Worm (Caenorhabditis elegans) whole organism, young adult: Measurements from ENCODE around the gene ttr-41.
A peak's percentile ranks its signal among the peaks of the same experiment; 100 is the strongest.

Experiments
- B0336.3 ChIP-seq: fragments of 200-800 bp; sonication (Bioruptor generic); IDR thresholded peaks from 2 replicates; pipeline ENCODE4 v1.3.6; 2022; ENCODE audit warnings: missing genetic modification characterization, missing compliant biosample characterization
- F10E7.11 ChIP-seq: sonication (generic microtip); optimal IDR thresholded peaks from 2 replicates; lab custom pipeline; 2017; ENCODE audit warnings: mild to moderate bottlenecking, missing genetic modification characterization, moderate library complexity, missing compliant biosample characterization
- F49E8.2 ChIP-seq: sonication (generic microtip); optimal IDR thresholded peaks from 3 replicates; lab custom pipeline; 2017; ENCODE audit warnings: missing genetic modification characterization, mild to moderate bottlenecking, missing compliant biosample characterization, antibody characterized with exemption, moderate library complexity; ENCODE audit not compliant: insufficient read depth
- F52B5.7 ChIP-seq: sonication (generic microtip); optimal IDR thresholded peaks from 2 replicates; lab custom pipeline; 2016; ENCODE audit warnings: mild to moderate bottlenecking, missing genetic modification characterization, missing compliant biosample characterization
- Y53G8AR.9 ChIP-seq: fragments of 200-800 bp; sonication (Bioruptor generic); conservative IDR thresholded peaks from 2 replicates; pipeline ENCODE4 v1.3.6; 2022; ENCODE audit warnings: missing genetic modification reagents, missing genetic modification characterization, missing compliant biosample characterization
- Y56A3A.18 ChIP-seq: fragments of 200-800 bp; sonication (Bioruptor generic); IDR thresholded peaks from 2 replicates; pipeline ENCODE4 v1.3.6; 2022; ENCODE audit warnings: missing genetic modification reagents, missing genetic modification characterization, missing compliant biosample characterization
- Y95B8A.8 ChIP-seq: fragments of 200-800 bp; sonication (Bioruptor generic); IDR thresholded peaks from 2 replicates; pipeline ENCODE4 v1.3.6; 2022; ENCODE audit warnings: missing genetic modification reagents, missing genetic modification characterization, missing compliant biosample characterization
- ama-1 ChIP-seq, 3 experiments: fragments of 150-350 bp in 1 of 3; sonication (generic microtip) in 2 of 3; optimal IDR thresholded peaks; 2 replicates each; lab custom pipeline; 2014 to 2018; ENCODE audit warnings: missing biosample characterization in 2 of 3, missing genetic modification characterization in 2 of 3, missing genetic modification reagents in 2 of 3
- aptf-3 ChIP-seq: fragments of 200-800 bp; sonication (Bioruptor generic); IDR thresholded peaks from 2 replicates; pipeline ENCODE4 v1.3.6; 2022; ENCODE audit warnings: missing genetic modification characterization, missing compliant biosample characterization
- athp-1 ChIP-seq: sonication (generic microtip); optimal IDR thresholded peaks from 2 replicates; lab custom pipeline; 2017; ENCODE audit warnings: mild to moderate bottlenecking, missing genetic modification characterization, missing compliant biosample characterization
- attf-6 ChIP-seq: fragments of 200-800 bp; sonication (Bioruptor generic); IDR thresholded peaks from 2 replicates; pipeline ENCODE4 v1.3.6; 2022; ENCODE audit warnings: missing genetic modification reagents, missing genetic modification characterization, missing compliant biosample characterization
- cebp-2 ChIP-seq: fragments of 200-800 bp; sonication (Bioruptor generic); IDR thresholded peaks from 2 replicates; pipeline ENCODE4 v1.3.6; 2022; ENCODE audit warnings: missing genetic modification characterization, missing compliant biosample characterization
- ceh-100 ChIP-seq: fragments of 200-800 bp; sonication (Bioruptor generic); IDR thresholded peaks from 2 replicates; pipeline ENCODE4 v1.3.6; 2022; ENCODE audit warnings: missing genetic modification reagents, missing genetic modification characterization, missing compliant biosample characterization
- chd-7 ChIP-seq: sonication (generic microtip); optimal IDR thresholded peaks from 2 replicates; lab custom pipeline; 2016; ENCODE audit warnings: mild to moderate bottlenecking, missing genetic modification characterization, moderate library complexity, missing compliant biosample characterization
- dox-1 ChIP-seq: fragments of 200-800 bp; sonication (Bioruptor generic); IDR thresholded peaks from 2 replicates; pipeline ENCODE4 v1.3.6; 2022; ENCODE audit warnings: missing genetic modification reagents, missing genetic modification characterization, missing compliant biosample characterization
- egrh-3 ChIP-seq: fragments of 200-800 bp; sonication (Bioruptor generic); IDR thresholded peaks from 2 replicates; pipeline ENCODE4 v1.3.6; 2022; ENCODE audit warnings: missing genetic modification reagents, missing genetic modification characterization, missing compliant biosample characterization
- ekl-4 ChIP-seq: fragments of 200-800 bp; sonication (Bioruptor generic); IDR thresholded peaks from 2 replicates; pipeline ENCODE4 v1.3.6; 2022; ENCODE audit warnings: missing genetic modification reagents, missing genetic modification characterization, missing compliant biosample characterization
- ets-4 ChIP-seq: fragments of 200-800 bp; sonication (Bioruptor generic); optimal IDR thresholded peaks from 2 replicates; lab custom pipeline; 2018; ENCODE audit warnings: mild to moderate bottlenecking, missing genetic modification characterization, missing compliant biosample characterization
- him-1 ChIP-seq: sonication (generic microtip); optimal IDR thresholded peaks from 2 replicates; lab custom pipeline; 2016; ENCODE audit warnings: missing genotype, missing genetic modification reagents, missing genetic modification characterization, missing compliant biosample characterization
- hmg-1.2 ChIP-seq: fragments of 200-800 bp; sonication (Bioruptor generic); IDR thresholded peaks from 2 replicates; pipeline ENCODE4 v1.3.6; 2022; ENCODE audit warnings: missing genetic modification reagents, missing genetic modification characterization, missing compliant biosample characterization
- hrde-1 ChIP-seq: sonication (generic microtip); optimal IDR thresholded peaks from 2 replicates; lab custom pipeline; 2016; ENCODE audit warnings: missing genetic modification characterization, mild to moderate bottlenecking, missing compliant biosample characterization, moderate library complexity, missing genotype, missing genetic modification reagents, borderline replicate concordance
- let-607 ChIP-seq, 2 experiments: fragments of 200-800 bp in 1 of 2; sonication (Bioruptor generic) in 1 of 2; sonication (generic microtip) in 1 of 2; optimal IDR thresholded peaks; 2 replicates each; lab custom pipeline; 2016 to 2018; ENCODE audit warnings: mild to moderate bottlenecking in 2 of 2, missing compliant biosample characterization in 2 of 2, missing genetic modification characterization in 2 of 2, moderate library complexity in 2 of 2, missing genotype in 1 of 2
- lin-35 ChIP-seq, 3 experiments: fragments of 150-350 bp in 2 of 3; sonication (generic microtip) in 1 of 3; optimal IDR thresholded peaks; 2 replicates each; lab custom pipeline; 2014 to 2018; ENCODE audit warnings: missing biosample characterization in 3 of 3, missing genetic modification characterization in 3 of 3, missing genetic modification reagents in 3 of 3
- lin-40 ChIP-seq: sonication (generic microtip); optimal IDR thresholded peaks from 2 replicates; lab custom pipeline; 2016; ENCODE audit warnings: missing genetic modification characterization, mild to moderate bottlenecking, missing compliant biosample characterization, missing genotype, missing genetic modification reagents
- lin-54 ChIP-seq: fragments of 200-800 bp; sonication (Bioruptor generic); optimal IDR thresholded peaks from 2 replicates; lab custom pipeline; 2018; ENCODE audit warnings: mild to moderate bottlenecking, missing genetic modification characterization, missing compliant biosample characterization
- madf-3 ChIP-seq: fragments of 200-800 bp; sonication (Bioruptor generic); IDR thresholded peaks from 2 replicates; pipeline ENCODE4 v1.3.6; 2022; ENCODE audit warnings: missing genetic modification reagents, missing genetic modification characterization, missing compliant biosample characterization
- madf-6 ChIP-seq: fragments of 200-800 bp; sonication (Bioruptor generic); IDR thresholded peaks from 2 replicates; pipeline ENCODE4 v1.3.6; 2022; ENCODE audit warnings: missing genetic modification reagents, missing genetic modification characterization, missing compliant biosample characterization
- nfya-2 ChIP-seq: fragments of 200-800 bp; sonication (Bioruptor generic); IDR thresholded peaks from 2 replicates; pipeline ENCODE4 v1.3.6; 2022; ENCODE audit warnings: missing genetic modification reagents, missing genetic modification characterization, missing compliant biosample characterization
- repo-1 ChIP-seq: sonication (generic microtip); optimal IDR thresholded peaks from 2 replicates; lab custom pipeline; 2017; ENCODE audit warnings: mild to moderate bottlenecking, missing genetic modification characterization, missing compliant biosample characterization
- snpc-3.4 ChIP-seq: sonication (generic microtip); optimal IDR thresholded peaks from 2 replicates; lab custom pipeline; 2017; ENCODE audit warnings: missing genetic modification characterization, mild to moderate bottlenecking, missing compliant biosample characterization, antibody characterized with exemption, moderate library complexity, missing genotype, missing genetic modification reagents
- snpc-4 ChIP-seq, 5 experiments: fragments of 150-350 bp in 1 of 5; sonication (generic microtip) in 4 of 5; optimal IDR thresholded peaks; 2 replicates each; lab custom pipeline; 2014 to 2018; ENCODE audit warnings: missing genetic modification characterization in 5 of 5, missing biosample characterization in 3 of 5, antibody characterized with exemption in 2 of 5, mild to moderate bottlenecking in 2 of 5, missing compliant biosample characterization in 2 of 5, missing genotype in 2 of 5, moderate library complexity in 2 of 5, missing genetic modification reagents in 1 of 5
- somi-1 ChIP-seq: fragments of 200-800 bp; sonication (Bioruptor generic); optimal IDR thresholded peaks from 2 replicates; lab custom pipeline; 2018; ENCODE audit warnings: mild to moderate bottlenecking, missing genetic modification characterization, missing compliant biosample characterization
- tlf-1 ChIP-seq: fragments of 200-800 bp; sonication (Bioruptor generic); optimal IDR thresholded peaks from 2 replicates; lab custom pipeline; 2018; ENCODE audit warnings: mild to moderate bottlenecking, missing genetic modification characterization, missing compliant biosample characterization
- unc-130 ChIP-seq: sonication (generic microtip); optimal IDR thresholded peaks from 2 replicates; lab custom pipeline; 2016; ENCODE audit warnings: missing genetic modification reagents, missing genetic modification characterization, missing compliant biosample characterization
- xnd-1 ChIP-seq: sonication (generic microtip); optimal IDR thresholded peaks from 2 replicates; lab custom pipeline; 2016; ENCODE audit warnings: missing genotype, missing genetic modification reagents, missing genetic modification characterization, missing compliant biosample characterization
- ztf-3 ChIP-seq: fragments of 200-800 bp; sonication (Bioruptor generic); optimal IDR thresholded peaks from 2 replicates; lab custom pipeline; 2018; ENCODE audit warnings: mild to moderate bottlenecking, missing genetic modification characterization, missing compliant biosample characterization
- ztf-6 ChIP-seq: fragments of 200-800 bp; sonication (Bioruptor generic); IDR thresholded peaks from 2 replicates; pipeline ENCODE4 v1.3.6; 2022; ENCODE audit warnings: missing genetic modification reagents, missing genetic modification characterization, missing compliant biosample characterization

The ttr-41 gene

DNA sequence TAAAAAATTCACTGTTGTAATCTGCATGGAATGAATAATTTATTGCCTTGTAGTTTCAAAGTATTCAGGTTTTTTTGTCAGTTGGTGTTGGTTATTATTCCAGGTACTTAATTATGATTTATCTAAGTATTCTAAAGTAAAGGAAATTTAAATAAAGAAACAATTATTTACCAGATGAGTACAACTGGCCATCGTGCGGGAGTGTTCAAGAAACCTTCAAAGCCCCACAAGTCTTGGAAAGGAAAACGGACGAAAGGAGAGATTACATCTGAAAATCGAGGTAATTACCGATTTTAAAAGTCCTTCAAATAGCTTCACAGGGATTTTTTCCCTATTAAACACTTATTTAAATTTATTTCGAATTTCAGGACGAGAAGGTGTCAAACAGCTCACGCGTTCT, 17.5 kb downstream of the ttr-41 start, which contains the start of gene tag-151:
Gene tag-151 (plus strand): TSS at position 158 of the 400 bp plus-strand sequence.
- TF ChIP-seq B0336.3 (GFP tag; lab: Robert Waterston, UW) (peak; percentile 66; the same call in 1 of the 2 replicates), chd-7 (tag; lab: Kevin White, UChicago) (peak; percentile 49), Y53G8AR.9 (GFP tag; lab: Robert Waterston, UW) (0 out of 2 replicates have a peak, but pooled peaks have one; percentile 61), Y95B8A.8 (GFP tag; lab: Robert Waterston, UW) (0 out of 2 replicates have a peak, but pooled peaks have one; percentile 8), egrh-3 (GFP tag; lab: Robert Waterston, UW) (no peak), dox-1 (GFP tag; lab: Robert Waterston, UW) (no peak), cebp-2 (no peak), Y56A3A.18 (GFP tag; lab: Robert Waterston, UW) (peak; percentile 73), attf-6 (GFP tag; lab: Robert Waterston, UW) (no peak), snpc-4 (GFP tag; optimal IDR thresholded peaks at IDR 0.05; lab: Kevin White, UChicago) (no peak), snpc-4 (tag; optimal IDR thresholded peaks at IDR 0.05; lab: Kevin White, UChicago) (peak in 2 of 4 experiments; percentile 13 to 29), madf-3 (GFP tag; lab: Robert Waterston, UW) (peak; percentile 70; the same call in 1 of the 2 replicates), tlf-1 (GFP tag; lab: Kevin White, UChicago) (peak; percentile 9), ceh-100 (GFP tag; lab: Robert Waterston, UW) (no peak), xnd-1 (tag; lab: Kevin White, UChicago) (peak; percentile 23), hrde-1 (tag; lab: Kevin White, UChicago) (peak; percentile 77), lin-40 (peak; percentile 9), let-607 (tag; optimal IDR thresholded peaks at IDR 0.05; lab: Kevin White, UChicago) (peak in 1 of 2 experiments; percentile 45), snpc-3.4 (peak; percentile 66), lin-54 (peak; percentile 43), F10E7.11 (tag; lab: Kevin White, UChicago) (peak; percentile 45), F52B5.7 (tag; lab: Kevin White, UChicago) (peak; percentile 16), F49E8.2 (peak; percentile 24), aptf-3 (no peak), lin-35 (GFP tag; optimal IDR thresholded peaks at IDR 0.05; lab: Kevin White, UChicago) (peak in 1 of 3 experiments; percentile 1), ama-1 (optimal IDR thresholded peaks at IDR 0.05; lab: Kevin White, UChicago) (no peak), ama-1 (GFP tag; optimal IDR thresholded peaks at IDR 0.05; lab: Kevin White, UChicago) (peak in 1 of 2 experiments; percentile 71), ztf-6 (GFP tag; lab: Robert Waterston, UW) (no peak), athp-1 (tag; lab: Kevin White, UChicago) (peak; percentile 37), repo-1 (tag; lab: Kevin White, UChicago) (peak; percentile 60), madf-6 (GFP tag; lab: Robert Waterston, UW) (peak; percentile 40), ekl-4 (GFP tag; lab: Robert Waterston, UW) (peak; percentile 49; the same call in 1 of the 2 replicates), him-1 (tag; lab: Kevin White, UChicago) (peak; percentile 5), somi-1 (no peak), nfya-2 (GFP tag; lab: Robert Waterston, UW) (0 out of 2 replicates have a peak, but pooled peaks have one; percentile 31), unc-130 (GFP tag; lab: Kevin White, UChicago) (peak; percentile 46), ztf-3 (no peak), hmg-1.2 (no peak), ets-4 (GFP tag; lab: Kevin White, UChicago) (no peak)
